Worm (Caenorhabditis elegans) whole organism, L3 larva: ENCODE data around the gene Y43F8B.10.

Source experiments
- R02D3.7 ChIP-seq: fragments of 150-350 bp; optimal IDR thresholded peaks from 2 replicates; lab custom pipeline; 2014; ENCODE audit warnings: missing biosample characterization, missing genetic modification characterization
- ZK546.5 ChIP-seq: sonication (generic microtip); optimal IDR thresholded peaks from 2 replicates; lab custom pipeline; 2017; ENCODE audit warnings: missing biosample characterization, missing genetic modification characterization
- ceh-16 ChIP-seq: sonication (generic microtip); optimal IDR thresholded peaks from 2 replicates; lab custom pipeline; 2017; ENCODE audit warnings: missing biosample characterization, missing genetic modification characterization
- ceh-28 ChIP-seq: fragments of 150-350 bp; optimal IDR thresholded peaks from 2 replicates; lab custom pipeline; 2014; ENCODE audit warnings: missing biosample characterization, missing genetic modification reagents, missing genetic modification characterization
- ceh-82 ChIP-seq: fragments of 150-350 bp; optimal IDR thresholded peaks from 2 replicates; lab custom pipeline; 2014; ENCODE audit warnings: missing biosample characterization, missing genetic modification characterization
- daf-12 ChIP-seq: fragments of 150-350 bp; optimal IDR thresholded peaks from 2 replicates; lab custom pipeline; 2014; ENCODE audit warnings: missing biosample characterization, missing genetic modification reagents, missing genetic modification characterization
- elt-1 ChIP-seq: fragments of 150-350 bp; optimal IDR thresholded peaks from 2 replicates; lab custom pipeline; 2014; ENCODE audit warnings: missing biosample characterization, missing genetic modification characterization
- elt-2 ChIP-seq: sonication (generic microtip); optimal IDR thresholded peaks from 2 replicates; lab custom pipeline; 2016; ENCODE audit warnings: missing genetic modification reagents, mild to moderate bottlenecking, missing genetic modification characterization, missing compliant biosample characterization
- eor-1 ChIP-seq, 2 experiments: fragments of 150-350 bp; optimal IDR thresholded peaks; 2 replicates each; lab custom pipeline; 2014 to 2018; ENCODE audit warnings: missing biosample characterization in 2 of 2, missing genetic modification characterization in 2 of 2
- fkh-2 ChIP-seq: fragments of 150-350 bp; optimal IDR thresholded peaks from 2 replicates; lab custom pipeline; 2014; ENCODE audit warnings: missing biosample characterization, missing genetic modification reagents, missing genetic modification characterization
- fos-1 ChIP-seq: fragments of 150-350 bp; optimal IDR thresholded peaks from 2 replicates; lab custom pipeline; 2014; ENCODE audit warnings: missing biosample characterization, missing genetic modification characterization
- hmg-11 ChIP-seq: sonication (generic microtip); optimal IDR thresholded peaks from 2 replicates; lab custom pipeline; 2016; ENCODE audit warnings: missing genetic modification characterization, missing compliant biosample characterization
- jun-1 ChIP-seq: fragments of 150-350 bp; optimal IDR thresholded peaks from 2 replicates; lab custom pipeline; 2014; ENCODE audit warnings: missing biosample characterization, missing genetic modification reagents, missing genetic modification characterization
- lin-15B ChIP-seq: fragments of 150-350 bp; optimal IDR thresholded peaks from 2 replicates; lab custom pipeline; 2014; ENCODE audit warnings: missing biosample characterization, missing genetic modification characterization
- lin-39 ChIP-seq: fragments of 150-350 bp; optimal IDR thresholded peaks from 2 replicates; lab custom pipeline; 2018; ENCODE audit warnings: missing biosample characterization, missing genetic modification reagents, missing genetic modification characterization
- lsy-12 ChIP-seq: sonication (generic microtip); optimal IDR thresholded peaks from 2 replicates; lab custom pipeline; 2016; ENCODE audit warnings: mild to moderate bottlenecking, missing genetic modification characterization, missing compliant biosample characterization
- mdl-1 ChIP-seq: fragments of 150-350 bp; optimal IDR thresholded peaks from 2 replicates; lab custom pipeline; 2014; ENCODE audit warnings: missing biosample characterization, missing genetic modification characterization
- mml-1 ChIP-seq: fragments of 150-350 bp; sonication (generic microtip); optimal IDR thresholded peaks from 3 replicates; lab custom pipeline; 2014; ENCODE audit warnings: missing biosample characterization, missing genetic modification characterization
- nfya-1 ChIP-seq: sonication (generic microtip); optimal IDR thresholded peaks from 2 replicates; lab custom pipeline; 2017; ENCODE audit warnings: missing genetic modification characterization, mild to moderate bottlenecking, missing compliant biosample characterization, antibody characterized with exemption, moderate library complexity; ENCODE audit not compliant: insufficient read depth
- nhr-11 ChIP-seq: fragments of 150-350 bp; optimal IDR thresholded peaks from 2 replicates; lab custom pipeline; 2014; ENCODE audit warnings: missing biosample characterization, missing genetic modification characterization
- nhr-23 ChIP-seq: fragments of 150-350 bp; optimal IDR thresholded peaks from 2 replicates; lab custom pipeline; 2014; ENCODE audit warnings: missing biosample characterization, missing genetic modification reagents, missing genetic modification characterization
- nhr-25 ChIP-seq: sonication (generic microtip); optimal IDR thresholded peaks from 2 replicates; lab custom pipeline; 2017; ENCODE audit warnings: missing biosample characterization, missing genetic modification characterization
- nhr-43 ChIP-seq: sonication (generic microtip); optimal IDR thresholded peaks from 2 replicates; lab custom pipeline; 2016; ENCODE audit warnings: mild to moderate bottlenecking, missing genetic modification characterization, missing compliant biosample characterization; ENCODE audit not compliant: poor library complexity, severe bottlenecking
- nhr-76 ChIP-seq: fragments of 150-350 bp; sonication (generic microtip); optimal IDR thresholded peaks from 5 replicates; lab custom pipeline; 2014; ENCODE audit warnings: missing biosample characterization, missing genetic modification characterization
- nhr-77 ChIP-seq: fragments of 150-350 bp; optimal IDR thresholded peaks from 2 replicates; lab custom pipeline; 2014; ENCODE audit warnings: missing biosample characterization, missing genetic modification characterization
- pha-4 ChIP-seq: fragments of 150-350 bp; optimal IDR thresholded peaks from 2 replicates; lab custom pipeline; 2014; ENCODE audit warnings: missing biosample characterization, missing genetic modification reagents, missing genetic modification characterization
- pqm-1 ChIP-seq: fragments of 150-350 bp; optimal IDR thresholded peaks from 2 replicates; lab custom pipeline; 2017; ENCODE audit warnings: missing biosample characterization, missing genetic modification characterization, inconsistent platforms
- snpc-4 ChIP-seq: fragments of 150-350 bp; optimal IDR thresholded peaks from 2 replicates; lab custom pipeline; 2014; ENCODE audit warnings: missing biosample characterization, missing genetic modification characterization
- tbx-2 ChIP-seq: sonication (generic microtip); optimal IDR thresholded peaks from 2 replicates; lab custom pipeline; 2016; ENCODE audit warnings: mild to moderate bottlenecking, missing genetic modification characterization, missing compliant biosample characterization
- unc-39 ChIP-seq: sonication (generic microtip); optimal IDR thresholded peaks from 4 replicates; lab custom pipeline; 2017; ENCODE audit warnings: missing biosample characterization, missing genetic modification characterization
- zag-1 ChIP-seq: fragments of 150-350 bp; optimal IDR thresholded peaks from 2 replicates; lab custom pipeline; 2014; ENCODE audit warnings: missing biosample characterization, missing genetic modification characterization
- ztf-4 ChIP-seq: fragments of 150-350 bp; optimal IDR thresholded peaks from 2 replicates; lab custom pipeline; 2014; ENCODE audit warnings: missing biosample characterization, missing genetic modification characterization

Y43F8B.10 gene

ce11 chrV:19497087-19497486 lies 22.8 kb downstream of the Y43F8B.10 start:
- TF ChIP-seq nhr-43 (no peak), eor-1 (tag; optimal IDR thresholded peaks at IDR 0.05; lab: Kevin White, UChicago) (no peak), nhr-11 (tag; lab: Kevin White, UChicago) (no peak), unc-39 (tag; lab: Kevin White, UChicago) (no peak), lin-39 (tag; lab: Kevin White, UChicago) (no peak), mdl-1 (no peak), jun-1 (tag; lab: Kevin White, UChicago) (no peak), hmg-11 (tag; lab: Kevin White, UChicago) (no peak), nhr-25 (tag; lab: Kevin White, UChicago) (no peak), nhr-77 (tag; lab: Kevin White, UChicago) (no peak), pha-4 (tag; lab: Kevin White, UChicago) (no peak), nhr-23 (no peak), nhr-76 (tag; lab: Kevin White, UChicago) (no peak), daf-12 (tag; lab: Kevin White, UChicago) (no peak)

DNA sequence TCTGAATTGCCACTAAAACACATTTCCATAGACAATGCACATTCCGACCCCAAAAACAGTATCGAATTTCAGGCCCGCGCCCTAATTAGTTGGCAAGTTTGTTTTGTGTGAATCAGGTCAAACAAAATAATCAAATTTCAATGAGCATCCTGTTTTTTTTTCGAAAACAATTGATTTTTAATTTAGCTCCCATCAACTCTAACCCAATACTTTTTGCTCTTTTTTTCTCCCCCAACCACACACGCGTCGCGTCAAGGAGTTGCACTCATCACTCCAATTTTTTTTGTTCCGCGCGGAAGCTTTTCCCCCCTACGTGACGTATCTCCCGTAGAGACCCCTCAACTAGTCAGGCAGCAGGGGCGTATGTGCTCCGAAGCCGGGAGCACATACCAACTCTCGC lies 27.1 kb downstream of the Y43F8B.10 start:
- TF ChIP-seq elt-1 (tag; lab: Kevin White, UChicago) (no peak), ztf-4 (tag; lab: Kevin White, UChicago) (no peak), fos-1 (tag; lab: Kevin White, UChicago) (no peak), elt-2 (tag; lab: Kevin White, UChicago) (no peak), ceh-82 (tag; lab: Kevin White, UChicago) (no peak), nfya-1 (tag; lab: Kevin White, UChicago) (no peak), pqm-1 (tag; lab: Kevin White, UChicago) (no peak), ceh-28 (no peak), nhr-43 (no peak), nhr-23 (no peak), mml-1 (tag; lab: Kevin White, UChicago) (no peak), pha-4 (tag; lab: Kevin White, UChicago) (no peak), ZK546.5 (tag; lab: Kevin White, UChicago) (no peak)
- TF ChIP-seq, all 47 proteins: peak for 0

- no peak for TF ChIP-seq snpc-4
- no peak for TF ChIP-seq lin-15B (tag; lab: Kevin White, UChicago)
- no peak for TF ChIP-seq daf-12 (tag; lab: Kevin White, UChicago)
- TF ChIP-seq ztf-4 (tag; lab: Kevin White, UChicago) = no peak
- no peak for TF ChIP-seq lin-39 (tag; lab: Kevin White, UChicago)
- TF ChIP-seq nfya-1 (tag; lab: Kevin White, UChicago) = no peak
- TF ChIP-seq zag-1 (tag; lab: Kevin White, UChicago) = no peak
- no peak for TF ChIP-seq lsy-12 (tag; lab: Kevin White, UChicago)
- no peak for TF ChIP-seq eor-1 (tag; optimal IDR thresholded peaks at IDR 0.05; lab: Kevin White, UChicago)
- no peak for TF ChIP-seq elt-2 (tag; lab: Kevin White, UChicago)
- no peak for TF ChIP-seq fkh-2
- TF ChIP-seq nhr-76 (tag; lab: Kevin White, UChicago) = no peak
- no peak for TF ChIP-seq mdl-1
Measured at ce11 chrV:19502579-19503151, 28.4 kb downstream of the Y43F8B.10 start, which contains the start of gene Y43F8B.3. TSS of gene Y43F8B.3 (plus strand) at chrV:19503101.

ce11 chrV:19509061-19509460 lies 34.8 kb downstream of the Y43F8B.10 start:
- TF ChIP-seq fos-1 (tag; lab: Kevin White, UChicago) = no peak

DNA sequence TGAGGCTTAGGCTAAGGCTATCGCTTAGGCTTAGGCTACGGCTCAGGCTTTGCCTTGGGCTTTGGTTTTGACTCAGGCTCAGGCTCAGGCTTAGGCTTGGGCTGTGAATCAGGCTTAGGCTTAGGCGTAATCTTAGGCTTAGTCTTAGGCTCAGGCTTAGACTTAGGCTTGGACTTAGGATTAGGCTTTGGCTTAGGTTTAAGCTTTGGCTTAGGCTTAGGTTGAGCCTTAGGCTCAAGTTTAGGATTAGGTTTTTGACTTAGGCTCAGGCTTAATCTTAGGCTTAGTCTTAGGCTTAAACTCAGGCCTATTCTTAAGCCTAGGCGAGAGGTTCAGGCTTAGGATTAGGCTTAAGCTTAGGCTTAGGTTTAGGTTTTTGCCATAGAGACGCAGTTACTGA lies 36.1 kb downstream of the Y43F8B.10 start:
- no peak for TF ChIP-seq R02D3.7
- no peak for TF ChIP-seq ceh-16 (tag; lab: Kevin White, UChicago)
- TF ChIP-seq ceh-28 = no peak
- TF ChIP-seq lin-15B (tag; lab: Kevin White, UChicago) = no peak
- TF ChIP-seq ceh-82 (tag; lab: Kevin White, UChicago) = no peak
- no peak for TF ChIP-seq snpc-4
- no peak for TF ChIP-seq nhr-11 (tag; lab: Kevin White, UChicago)
- TF ChIP-seq lin-39 (tag; lab: Kevin White, UChicago) = no peak
- no peak for TF ChIP-seq tbx-2
- no peak for TF ChIP-seq nfya-1 (tag; lab: Kevin White, UChicago)
- no peak for TF ChIP-seq jun-1 (tag; lab: Kevin White, UChicago)
